Worm (Caenorhabditis elegans) whole organism, early embryonic: ENCODE data around the gene Y69A2AR.32.

ENCODE experiments used
- B0310.2 ChIP-seq: sonication (generic microtip); optimal IDR thresholded peaks from 2 replicates; lab custom pipeline; 2016; ENCODE audit warnings: mild to moderate bottlenecking, missing genetic modification characterization, missing compliant biosample characterization
- F13C5.2 ChIP-seq: sonication (generic microtip); optimal IDR thresholded peaks from 2 replicates; lab custom pipeline; 2017; ENCODE audit warnings: mild to moderate bottlenecking, missing genetic modification characterization, inconsistent platforms, missing compliant biosample characterization
- aly-1 ChIP-seq: sonication (generic microtip); optimal IDR thresholded peaks from 2 replicates; lab custom pipeline; 2016; ENCODE audit warnings: missing genetic modification characterization, missing compliant biosample characterization
- ama-1 ChIP-seq: fragments of 150-350 bp; optimal IDR thresholded peaks from 2 replicates; lab custom pipeline; 2014
- ceh-13 ChIP-seq: fragments of 200-800 bp; sonication (Bioruptor generic); optimal IDR thresholded peaks from 2 replicates; lab custom pipeline; 2018; ENCODE audit warnings: mild to moderate bottlenecking, missing genetic modification characterization, missing compliant biosample characterization
- ceh-36 ChIP-seq: sonication (generic microtip); optimal IDR thresholded peaks from 2 replicates; lab custom pipeline; 2016; ENCODE audit warnings: missing genetic modification characterization, inconsistent platforms, missing compliant biosample characterization
- ets-7 ChIP-seq: sonication (generic microtip); optimal IDR thresholded peaks from 2 replicates; lab custom pipeline; 2016; ENCODE audit warnings: missing genotype, missing genetic modification characterization, missing compliant biosample characterization
- flt-1 ChIP-seq: fragments of 200-800 bp; sonication (Bioruptor generic); IDR thresholded peaks from 2 replicates; pipeline ENCODE4 v1.3.6; 2022; ENCODE audit warnings: missing genetic modification characterization, missing compliant biosample characterization
- hmbx-1 ChIP-seq: sonication (generic microtip); optimal IDR thresholded peaks from 2 replicates; lab custom pipeline; 2016; ENCODE audit warnings: mild to moderate bottlenecking, missing genetic modification characterization, missing compliant biosample characterization
- hmg-4 ChIP-seq: fragments of 200-800 bp; sonication (Bioruptor generic); optimal IDR thresholded peaks from 2 replicates; lab custom pipeline; 2018; ENCODE audit warnings: mild to moderate bottlenecking, missing genetic modification characterization, missing compliant biosample characterization
- hnd-1 ChIP-seq: sonication (generic microtip); optimal IDR thresholded peaks from 2 replicates; lab custom pipeline; 2016; ENCODE audit warnings: missing genetic modification characterization, missing compliant biosample characterization
- pes-1 ChIP-seq: fragments of 200-800 bp; sonication (Bioruptor generic); IDR thresholded peaks from 2 replicates; pipeline ENCODE4 v1.3.6; 2022; ENCODE audit warnings: missing genetic modification reagents, missing genetic modification characterization, missing compliant biosample characterization
- scrt-1 ChIP-seq: fragments of 200-800 bp; sonication (Bioruptor generic); IDR thresholded peaks from 2 replicates; pipeline ENCODE4 v1.3.6; 2022; ENCODE audit warnings: missing genetic modification characterization, missing compliant biosample characterization
- sea-1 ChIP-seq: fragments of 200-800 bp; sonication (Bioruptor generic); conservative IDR thresholded peaks from 2 replicates; pipeline ENCODE4 v1.3.6; 2022; ENCODE audit warnings: missing genetic modification characterization, missing compliant biosample characterization
- tbx-11 ChIP-seq: fragments of 200-800 bp; sonication (Bioruptor generic); IDR thresholded peaks from 2 replicates; pipeline ENCODE4 v1.3.6; 2022; ENCODE audit warnings: missing genetic modification characterization, missing compliant biosample characterization
- tbx-37 ChIP-seq: fragments of 200-800 bp; sonication (Bioruptor generic); conservative IDR thresholded peaks from 2 replicates; pipeline ENCODE4 v1.3.6; 2022; ENCODE audit warnings: missing genetic modification reagents, missing genetic modification characterization, missing compliant biosample characterization
- tra-4 ChIP-seq: sonication (generic microtip); optimal IDR thresholded peaks from 2 replicates; lab custom pipeline; 2017; ENCODE audit warnings: missing genetic modification characterization, missing compliant biosample characterization

Y69A2AR.32 gene

ce11 chrIV:2610974-2611373 lies 738 bp downstream of the Y69A2AR.32 start:
- TF ChIP-seq B0310.2 (tag; lab: Kevin White, UChicago) (no peak), flt-1 (no peak), pes-1 (GFP tag; lab: Robert Waterston, UW) (no peak), hmg-4 (no peak), ets-7 (tag; lab: Kevin White, UChicago) (no peak), sea-1 (GFP tag; lab: Robert Waterston, UW) (no peak), tbx-11 (GFP tag; lab: Robert Waterston, UW) (no peak), ceh-13 (GFP tag; lab: Kevin White, UChicago) (no peak), F13C5.2 (no peak), hnd-1 (tag; lab: Kevin White, UChicago) (no peak), scrt-1 (GFP tag; lab: Robert Waterston, UW) (no peak), ceh-36 (tag; lab: Kevin White, UChicago) (no peak), ama-1 (lab: Kevin White, UChicago) (no peak), hmbx-1 (no peak), tbx-37 (GFP tag; lab: Robert Waterston, UW) (no peak), aly-1 (tag; lab: Kevin White, UChicago) (no peak)

DNA sequence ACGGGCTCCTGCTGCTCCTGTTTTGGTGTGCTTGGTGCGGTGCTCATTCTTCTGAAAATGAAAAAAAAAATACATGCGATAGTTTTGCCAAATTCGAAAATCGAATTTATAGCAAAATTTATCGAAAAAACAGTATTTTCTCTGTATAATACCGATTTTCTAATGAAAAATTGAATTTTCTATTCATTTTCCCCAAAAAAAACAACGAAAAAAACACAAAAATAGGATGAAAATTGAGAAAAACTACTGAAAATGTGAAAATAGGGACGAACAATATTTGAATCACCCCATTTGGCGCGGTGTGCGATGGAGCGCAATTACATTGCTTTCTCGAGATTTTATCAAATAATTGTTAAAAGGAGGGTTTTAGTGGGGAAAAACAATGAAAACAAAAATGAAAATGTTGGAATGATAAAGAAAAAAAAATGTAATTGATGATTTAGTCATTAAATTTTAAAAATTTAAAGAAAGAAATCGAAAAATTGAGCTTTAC lies 2.8 kb downstream of the Y69A2AR.32 start, which contains the start of gene Y69A2AR.28:
Gene Y69A2AR.28, minus strand, starts transcription at position 51 of the 493 bp plus-strand sequence.
- TF ChIP-seq aly-1 (tag; lab: Kevin White, UChicago): no peak
- TF ChIP-seq ceh-36 (tag; lab: Kevin White, UChicago): no peak
- no peak for TF ChIP-seq ets-7 (tag; lab: Kevin White, UChicago)
- TF ChIP-seq tbx-37 (GFP tag; lab: Robert Waterston, UW): no peak
- TF ChIP-seq sea-1 (GFP tag; lab: Robert Waterston, UW): no peak
- TF ChIP-seq flt-1: no peak
- no peak for TF ChIP-seq ama-1 (lab: Kevin White, UChicago)
- no peak for TF ChIP-seq pes-1 (GFP tag; lab: Robert Waterston, UW)
- no peak for TF ChIP-seq F13C5.2
- no peak for TF ChIP-seq scrt-1 (GFP tag; lab: Robert Waterston, UW)
- TF ChIP-seq hmbx-1: no peak
- TF ChIP-seq hmg-4: no peak
- TF ChIP-seq B0310.2 (tag; lab: Kevin White, UChicago): no peak
- no peak for TF ChIP-seq hnd-1 (tag; lab: Kevin White, UChicago)
- no peak for TF ChIP-seq tbx-11 (GFP tag; lab: Robert Waterston, UW)
- TF ChIP-seq tra-4: no peak
- TF ChIP-seq ceh-13 (GFP tag; lab: Kevin White, UChicago): no peak

DNA sequence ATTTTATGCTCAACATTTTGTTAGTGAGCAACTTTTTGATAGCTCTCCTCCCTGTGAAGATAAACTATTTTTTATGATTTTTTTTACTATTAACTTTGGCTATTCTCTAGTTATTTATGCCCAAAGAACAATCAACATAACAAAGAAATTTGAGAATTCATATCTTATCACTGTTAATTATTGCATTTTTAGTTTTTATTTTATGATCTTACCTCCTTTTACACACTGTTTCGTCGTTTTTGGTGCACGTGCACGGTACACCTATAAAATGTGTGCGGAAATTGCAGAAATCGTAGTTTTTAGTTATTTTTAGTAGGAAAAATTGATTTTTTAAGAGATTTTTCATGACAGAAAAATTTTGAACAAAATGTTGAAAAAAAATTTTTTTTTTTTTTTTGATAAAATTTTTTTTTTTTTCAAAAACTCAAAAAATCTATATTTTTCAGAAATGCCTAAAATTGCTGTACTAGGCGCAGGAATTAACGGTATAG lies 3.6 kb downstream of the Y69A2AR.32 start, which contains the start of gene daao-1:
Gene daao-1, plus strand, starts transcription at position 441 of the 491 bp plus-strand sequence.
- no peak for TF ChIP-seq aly-1 (tag; lab: Kevin White, UChicago)
- TF ChIP-seq ets-7 (tag; lab: Kevin White, UChicago): no peak
- TF ChIP-seq hmbx-1: no peak
- TF ChIP-seq F13C5.2: no peak
- no peak for TF ChIP-seq hnd-1 (tag; lab: Kevin White, UChicago)
- no peak for TF ChIP-seq tbx-37 (GFP tag; lab: Robert Waterston, UW)
- TF ChIP-seq B0310.2 (tag; lab: Kevin White, UChicago): no peak
- no peak for TF ChIP-seq tra-4

- TF ChIP-seq B0310.2 (tag; lab: Kevin White, UChicago) (no peak), tbx-37 (GFP tag; lab: Robert Waterston, UW) (no peak), tbx-11 (GFP tag; lab: Robert Waterston, UW) (no peak), hnd-1 (tag; lab: Kevin White, UChicago) (no peak), F13C5.2 (no peak), flt-1 (no peak), hmbx-1 (no peak), sea-1 (GFP tag; lab: Robert Waterston, UW) (no peak), ama-1 (lab: Kevin White, UChicago) (no peak), ets-7 (tag; lab: Kevin White, UChicago) (no peak), pes-1 (GFP tag; lab: Robert Waterston, UW) (no peak), aly-1 (tag; lab: Kevin White, UChicago) (no peak), hmg-4 (no peak)
Observed at ce11 chrIV:2616853-2617252, 6.6 kb downstream of the Y69A2AR.32 start.

DNA sequence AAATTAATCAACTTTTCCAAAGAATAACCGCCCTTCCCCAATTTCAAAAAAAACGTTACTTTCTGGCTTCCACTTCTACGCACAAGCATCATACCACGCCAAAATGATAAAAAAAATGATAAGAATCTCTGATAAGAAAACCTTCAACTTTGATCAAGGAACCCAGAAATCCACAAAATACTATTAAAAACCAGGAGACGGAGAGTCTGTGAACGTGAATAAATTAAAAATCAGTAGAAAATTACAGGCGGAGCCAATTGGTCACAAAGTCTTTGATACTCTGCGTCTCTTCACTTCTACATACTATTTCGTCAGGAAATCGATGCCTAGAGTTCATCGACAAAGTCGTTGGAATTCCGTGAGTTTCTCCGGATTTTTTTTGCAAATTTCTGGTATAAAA lies 8.4 kb downstream of the Y69A2AR.32 start, which contains the start of gene smf-3:
Gene smf-3, plus strand, starts transcription at position 259 of the 400 bp plus-strand sequence.
- TF ChIP-seq flt-1 (no peak), scrt-1 (GFP tag; lab: Robert Waterston, UW) (no peak)

ce11 chrIV:2628171-2628570 lies 17.9 kb downstream of the Y69A2AR.32 start, which contains the start of gene ngn-1:
TSS of gene ngn-1 (minus strand) at chrIV:2628271.
- TF ChIP-seq aly-1 (tag; lab: Kevin White, UChicago): no peak
- no peak for TF ChIP-seq tbx-11 (GFP tag; lab: Robert Waterston, UW)
- TF ChIP-seq pes-1 (GFP tag; lab: Robert Waterston, UW): no peak
- TF ChIP-seq ets-7 (tag; lab: Kevin White, UChicago): no peak
- TF ChIP-seq tra-4: no peak
- TF ChIP-seq B0310.2 (tag; lab: Kevin White, UChicago): no peak
- no peak for TF ChIP-seq tbx-37 (GFP tag; lab: Robert Waterston, UW)
- no peak for TF ChIP-seq ceh-13 (GFP tag; lab: Kevin White, UChicago)
- TF ChIP-seq ama-1 (lab: Kevin White, UChicago): no peak
- no peak for TF ChIP-seq hmg-4

ce11 chrIV:2630145-2630544 lies 19.9 kb downstream of the Y69A2AR.32 start:
- TF ChIP-seq tra-4 (no peak), ceh-36 (tag; lab: Kevin White, UChicago) (peak; percentile 55)

DNA sequence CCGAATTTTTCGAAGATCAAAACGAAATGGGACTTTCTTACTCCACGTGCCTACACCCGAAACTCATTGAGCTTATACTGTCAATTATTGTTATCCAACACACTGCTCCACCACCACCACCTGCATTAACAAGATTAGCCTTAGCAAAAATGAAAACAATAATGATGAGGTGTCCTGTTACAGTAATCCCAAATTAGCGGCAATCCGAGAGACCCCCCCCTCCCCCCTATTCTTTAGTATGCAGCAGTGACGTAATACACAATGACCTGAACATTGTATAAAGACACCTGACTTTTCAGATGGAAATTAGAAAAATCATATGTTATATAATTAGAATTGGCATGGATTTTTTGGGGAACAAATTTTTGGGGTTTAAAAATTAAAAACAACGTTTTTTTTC lies 24.8 kb downstream of the Y69A2AR.32 start:
- TF ChIP-seq flt-1 (no peak), scrt-1 (GFP tag; lab: Robert Waterston, UW) (no peak), B0310.2 (tag; lab: Kevin White, UChicago) (no peak), hmbx-1 (no peak), hmg-4 (no peak), tbx-11 (GFP tag; lab: Robert Waterston, UW) (no peak), ama-1 (lab: Kevin White, UChicago) (no peak), tbx-37 (GFP tag; lab: Robert Waterston, UW) (no peak), ceh-13 (GFP tag; lab: Kevin White, UChicago) (no peak), F13C5.2 (no peak)
